Worm (Caenorhabditis elegans): ENCODE results near the gene unc-34.

- TF ChIP-seq ama-1 (optimal IDR thresholded peaks at IDR 0.05) (no peak), nhr-237 (tag; optimal IDR thresholded peaks at IDR 0.05) (no peak), zag-1 (tag; optimal IDR thresholded peaks at IDR 0.05) (no peak)
These were observed 7.3 kb upstream of the unc-34 start for ce11 chrV:975184-975583.

Data from whole organism, L3 larva.